Worm (Caenorhabditis elegans) whole organism, midembryonic: ENCODE data around the gene srh-301.
"Not testable (repeated sequence)": the region's sequence is repeated elsewhere in the genome, so short reads cannot be mapped to it uniquely, and the experiment has no call there.

Source experiments
- flt-1 ChIP-seq: fragments of 200-800 bp; sonication (Bioruptor generic); IDR thresholded peaks from 2 replicates; pipeline ENCODE4 v1.3.6; 2022; ENCODE audit warnings: missing genetic modification characterization, missing compliant biosample characterization
- med-1 ChIP-seq: sonication (generic microtip); optimal IDR thresholded peaks from 2 replicates; lab custom pipeline; 2017; ENCODE audit warnings: missing genetic modification characterization, mild to moderate bottlenecking, missing compliant biosample characterization, antibody characterized with exemption, missing genetic modification reagents; ENCODE audit not compliant: insufficient read depth
- ref-1 ChIP-seq: fragments of 200-800 bp; sonication (Bioruptor generic); conservative IDR thresholded peaks from 2 replicates; pipeline ENCODE4 v1.3.6; 2022; ENCODE audit warnings: missing genetic modification reagents, missing genetic modification characterization, missing compliant biosample characterization
- tab-1 ChIP-seq: fragments of 200-800 bp; sonication (Bioruptor generic); IDR thresholded peaks from 2 replicates; pipeline ENCODE4 v1.3.6; 2022; ENCODE audit warnings: missing genetic modification characterization, missing compliant biosample characterization
- ztf-23 ChIP-seq: fragments of 200-800 bp; sonication (Bioruptor generic); IDR thresholded peaks from 2 replicates; pipeline ENCODE4 v1.3.6; 2022; ENCODE audit warnings: missing genetic modification reagents, missing genetic modification characterization, missing compliant biosample characterization
- ztf-29 ChIP-seq: fragments of 200-800 bp; sonication (Bioruptor generic); IDR thresholded peaks from 2 replicates; pipeline ENCODE4 v1.3.6; 2022; ENCODE audit warnings: missing genetic modification reagents, missing genetic modification characterization, missing compliant biosample characterization

DNA sequence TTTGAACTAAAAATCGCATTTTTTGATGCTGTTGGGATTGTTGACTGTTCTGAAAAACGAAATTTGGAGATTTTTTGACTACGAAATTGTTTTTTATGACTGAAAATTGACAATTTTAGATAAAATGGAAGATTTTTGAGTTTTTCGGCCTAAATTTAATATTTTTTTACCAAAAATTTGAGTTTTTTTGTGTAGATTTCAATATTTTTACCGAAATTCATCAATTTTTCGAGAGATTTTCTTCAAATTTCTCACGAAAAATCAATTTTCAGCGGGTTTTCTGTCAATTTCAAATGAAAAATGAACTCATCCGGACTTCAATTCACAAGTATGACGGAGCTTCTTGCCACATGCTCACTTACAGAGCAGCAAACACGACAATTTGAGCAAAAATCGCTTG, 40.6 kb downstream of the srh-301 start, which contains the start of gene Y59A8A.8:
- TF ChIP-seq flt-1 (GFP tag; lab: Robert Waterston, UW); ztf-29 (GFP tag; lab: Robert Waterston, UW); ref-1 (GFP tag; lab: Robert Waterston, UW); med-1 (GFP tag; lab: Kevin White, UChicago); ztf-23 (GFP tag; lab: Robert Waterston, UW); tab-1 (GFP tag; lab: Robert Waterston, UW): not testable (repeated sequence)
